Worm (Caenorhabditis elegans): ENCODE measurements around the gene tes-1.

Gene tes-1

DNA sequence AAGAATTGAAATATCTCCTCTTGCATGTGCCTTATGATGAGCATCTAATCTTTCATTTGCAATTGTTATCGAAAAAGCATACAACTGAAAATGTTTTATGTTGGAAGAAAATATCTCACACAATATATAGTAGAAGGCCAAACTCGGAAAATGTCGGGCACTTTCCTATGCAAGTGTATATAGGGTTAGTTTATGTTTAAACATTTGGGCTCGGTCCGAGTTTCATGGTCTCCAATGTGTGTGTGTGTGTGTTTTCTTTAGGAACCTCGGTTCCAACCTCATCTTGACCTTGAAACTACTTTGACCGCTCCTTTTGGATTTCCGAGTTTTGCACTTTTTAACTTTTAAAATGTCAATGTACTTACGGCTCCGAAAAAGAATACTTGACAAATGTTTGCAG is 48.1 kb upstream of the tes-1 start (continued):
- no peak for TF ChIP-seq pha-4 (tag; optimal IDR thresholded peaks at IDR 0.05)
- no peak for TF ChIP-seq let-607 (tag; optimal IDR thresholded peaks at IDR 0.05)
- no peak for TF ChIP-seq ets-4 (GFP tag; optimal IDR thresholded peaks at IDR 0.05)
- TF ChIP-seq hlh-26 (GFP tag; conservative IDR thresholded peaks at IDR 0.05): no peak
- no peak for TF ChIP-seq hmg-20 (GFP tag; IDR thresholded peaks at IDR 0.05)
- TF ChIP-seq B0261.1 (tag; optimal IDR thresholded peaks at IDR 0.05): peak; percentile 51
- no peak for TF ChIP-seq egl-44 (GFP tag; IDR thresholded peaks at IDR 0.05)
- TF ChIP-seq nfya-2 (GFP tag; IDR thresholded peaks at IDR 0.05): no peak
- peak; percentile 83 for TF ChIP-seq tbp1 (GFP tag; optimal IDR thresholded peaks at IDR 0.05)
- peak; percentile 81 for TF ChIP-seq hmg-1.2 (GFP tag; IDR thresholded peaks at IDR 0.05)
- no peak for TF ChIP-seq aptf-2 (GFP tag; conservative IDR thresholded peaks at IDR 0.05)
- TF ChIP-seq lin-26 (GFP tag; IDR thresholded peaks at IDR 0.05): peak; percentile 91
- no peak for TF ChIP-seq egl-18 (GFP tag; IDR thresholded peaks at IDR 0.05)
- no peak for TF ChIP-seq K11D2.4 (GFP tag; IDR thresholded peaks at IDR 0.05)
- no peak for TF ChIP-seq ceh-100 (GFP tag; IDR thresholded peaks at IDR 0.05)
- TF ChIP-seq tbx-9 (tag; optimal IDR thresholded peaks at IDR 0.05; ENCODE audit: borderline replicate concordance): no peak
- peak; percentile 91 for TF ChIP-seq snpc-1.1 (tag; optimal IDR thresholded peaks at IDR 0.05; ENCODE audit: insufficient read depth)
- no peak for TF ChIP-seq bed-1 (GFP tag; IDR thresholded peaks at IDR 0.05)
- TF ChIP-seq unc-62 (GFP tag; optimal IDR thresholded peaks at IDR 0.05): no peak
- no peak for TF ChIP-seq ekl-4 (GFP tag; IDR thresholded peaks at IDR 0.05)
- TF ChIP-seq attf-5 (GFP tag; optimal IDR thresholded peaks at IDR 0.05): peak; percentile 20
- TF ChIP-seq ceh-79 (tag; optimal IDR thresholded peaks at IDR 0.05): no peak
- TF ChIP-seq snpc-4 (GFP tag; optimal IDR thresholded peaks at IDR 0.05): peak; percentile 73
- peak in 3 of 4 experiments; percentile 90 to 96 (median 93) for TF ChIP-seq snpc-4 (tag; optimal IDR thresholded peaks at IDR 0.05)
- TF ChIP-seq nhr-90 (tag; optimal IDR thresholded peaks at IDR 0.05): peak; percentile 47
- no peak for TF ChIP-seq dpff-1 (tag; optimal IDR thresholded peaks at IDR 0.05)

DNA sequence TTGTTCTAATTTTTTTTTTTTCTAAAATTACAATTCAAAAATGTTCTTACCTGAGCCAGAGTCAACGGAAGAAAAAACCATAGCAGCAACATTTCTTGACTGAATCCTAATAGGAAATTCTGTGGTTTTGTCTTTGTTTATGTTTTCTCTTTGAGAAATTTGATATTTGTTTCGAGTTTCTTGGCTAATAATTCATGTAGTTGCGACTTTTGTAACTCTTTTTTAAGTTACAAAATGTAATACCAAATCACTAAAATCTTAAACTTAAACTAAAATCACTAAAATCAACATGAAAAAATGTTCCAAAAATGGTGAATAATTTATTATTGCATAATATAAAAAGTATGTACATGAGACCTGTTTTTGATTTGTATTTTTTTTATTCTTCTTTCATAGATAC is 46.5 kb upstream of the tes-1 start, which contains the start of gene egas-4:
Gene egas-4, minus strand, starts transcription at position 101 of the 400 bp plus-strand sequence.
- TF ChIP-seq attf-6 (GFP tag; IDR thresholded peaks at IDR 0.05) (no peak), F57A8.1 (GFP tag; optimal IDR thresholded peaks at IDR 0.05) (no peak), madf-6 (GFP tag; IDR thresholded peaks at IDR 0.05) (no peak), B0019.2 (GFP tag; conservative IDR thresholded peaks at IDR 0.05) (no peak), F22D6.2 (tag; optimal IDR thresholded peaks at IDR 0.05) (no peak), dox-1 (GFP tag; IDR thresholded peaks at IDR 0.05) (no peak), rcor-1 (GFP tag; IDR thresholded peaks at IDR 0.05) (no peak), let-526 (GFP tag; IDR thresholded peaks at IDR 0.05) (no peak), hmg-20 (GFP tag; IDR thresholded peaks at IDR 0.05) (no peak), efl-1 (GFP tag; optimal IDR thresholded peaks at IDR 0.05) (no peak), nhr-179 (tag; optimal IDR thresholded peaks at IDR 0.05) (no peak), madf-8 (GFP tag; conservative IDR thresholded peaks at IDR 0.05) (no peak), mcd-1 (GFP tag; IDR thresholded peaks at IDR 0.05) (no peak), lin-40 (tag; optimal IDR thresholded peaks at IDR 0.05) (no peak)

All from whole organism, young adult.